Worm (Caenorhabditis elegans): ENCODE data around the gene grsp-2.

grsp-2 gene

ce11 chrIV:8840161-8840765 lies 24.1 kb downstream of the grsp-2 start, which contains the start of the genes T28C6.11 and T11B7.1:
TSS of gene T28C6.11 (minus strand) at chrIV:8840261.
TSS of gene T11B7.1 (plus strand) at chrIV:8840715.
- TF ChIP-seq daf-12 (tag; optimal IDR thresholded peaks at IDR 0.05) = no peak
- no peak for TF ChIP-seq fos-1 (tag; optimal IDR thresholded peaks at IDR 0.05)
- no peak for TF ChIP-seq dmd-6 (GFP tag; IDR thresholded peaks at IDR 0.05)
- TF ChIP-seq spr-3 (GFP tag; optimal IDR thresholded peaks at IDR 0.05) = no peak
- no peak for TF ChIP-seq duxl-1 (tag; optimal IDR thresholded peaks at IDR 0.05; ENCODE audit: poor library complexity)
- no peak for TF ChIP-seq snpc-4 (tag; optimal IDR thresholded peaks at IDR 0.05)
- no peak for TF ChIP-seq lin-38 (GFP tag; IDR thresholded peaks at IDR 0.05)
- no peak for TF ChIP-seq R02D3.7 (tag; optimal IDR thresholded peaks at IDR 0.05)
- TF ChIP-seq fkh-10 (GFP tag; optimal IDR thresholded peaks at IDR 0.05) = no peak
- no peak for TF ChIP-seq mxl-3 (GFP tag; optimal IDR thresholded peaks at IDR 0.05)
- no peak for TF ChIP-seq lim-7 (GFP tag; IDR thresholded peaks at IDR 0.05)
- TF ChIP-seq nhr-25 (tag; optimal IDR thresholded peaks at IDR 0.05; ENCODE audit: borderline replicate concordance, insufficient read depth) = no peak
- TF ChIP-seq cey-2 (tag; optimal IDR thresholded peaks at IDR 0.05; ENCODE audit: borderline replicate concordance, insufficient read depth) = no peak
- TF ChIP-seq ceh-44 (GFP tag; IDR thresholded peaks at IDR 0.05) = no peak
- no peak for TF ChIP-seq D1046.2 (GFP tag; IDR thresholded peaks at IDR 0.05)
- no peak for TF ChIP-seq tag-97 (GFP tag; IDR thresholded peaks at IDR 0.05)
- no peak for TF ChIP-seq pqm-1 (tag; optimal IDR thresholded peaks at IDR 0.05)

DNA sequence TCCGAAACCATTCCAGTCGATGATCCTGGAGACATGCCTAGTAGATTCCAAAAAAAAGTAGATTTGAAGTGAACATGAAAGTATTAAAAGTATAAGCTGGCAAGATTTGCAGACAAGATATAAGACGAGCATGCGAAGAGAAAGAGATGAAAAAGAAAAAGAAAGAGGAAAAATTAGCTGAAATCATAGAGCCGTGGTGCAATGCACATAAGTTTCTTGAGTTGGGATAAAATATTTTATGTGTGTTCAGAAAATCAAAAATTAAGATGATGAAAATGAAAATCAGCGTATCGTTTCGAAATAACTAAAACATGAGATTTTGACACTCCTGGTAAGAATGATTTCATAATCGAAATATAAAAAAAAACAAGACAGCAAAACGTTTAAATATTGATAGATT lies 28.3 kb downstream of the grsp-2 start, which contains the start of gene T11B7.2:
Gene T11B7.2, minus strand, starts transcription at position 101 of the 400 bp plus-strand sequence.
- no peak for TF ChIP-seq spr-1 (tag; optimal IDR thresholded peaks at IDR 0.05)
- no peak for TF ChIP-seq nhr-25 (tag; optimal IDR thresholded peaks at IDR 0.05; ENCODE audit: borderline replicate concordance, insufficient read depth)
- TF ChIP-seq egl-43 (GFP tag; IDR thresholded peaks at IDR 0.05) = no peak
- TF ChIP-seq set-16 (GFP tag; IDR thresholded peaks at IDR 0.05) = no peak

DNA sequence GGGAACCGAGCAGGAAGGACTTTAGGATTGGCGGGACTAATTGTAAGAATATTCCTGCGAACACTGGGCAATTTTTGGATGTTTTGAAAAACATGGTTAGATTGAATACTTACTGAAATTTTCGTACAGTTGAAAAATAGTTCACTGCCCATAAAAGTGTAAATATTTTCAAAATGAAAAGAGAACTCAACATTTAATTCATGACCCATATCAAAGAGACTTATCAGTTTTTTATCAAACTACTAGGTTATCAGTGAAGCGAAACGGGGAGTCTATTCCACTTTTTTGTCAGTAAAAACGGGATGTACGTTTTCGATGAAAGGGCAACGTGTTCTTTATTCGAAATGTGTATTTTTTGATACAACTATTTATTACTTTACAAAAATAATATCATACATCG lies 29.8 kb downstream of the grsp-2 start:
- TF ChIP-seq lin-1 (GFP tag; IDR thresholded peaks at IDR 0.05) = no peak
- TF ChIP-seq fos-1 (tag; optimal IDR thresholded peaks at IDR 0.05) = no peak
- no peak for TF ChIP-seq F44E2.7 (GFP tag; IDR thresholded peaks at IDR 0.05)
- TF ChIP-seq mep-1 (tag; optimal IDR thresholded peaks at IDR 0.05) = no peak
- TF ChIP-seq pha-4 (GFP tag; IDR thresholded peaks at IDR 0.05) = no peak
- no peak for TF ChIP-seq pha-4 (tag; optimal IDR thresholded peaks at IDR 0.05)
- no peak for TF ChIP-seq daf-16 (GFP tag; optimal IDR thresholded peaks at IDR 0.05)
- peak; percentile 56 for TF ChIP-seq daf-16 (tag; optimal IDR thresholded peaks at IDR 0.05)
- no peak for TF ChIP-seq lim-7 (GFP tag; IDR thresholded peaks at IDR 0.05)
- TF ChIP-seq attf-4 (tag; optimal IDR thresholded peaks at IDR 0.05) = no peak
- no peak for TF ChIP-seq zip-11 (GFP tag; IDR thresholded peaks at IDR 0.05)
- TF ChIP-seq saeg-2 (GFP tag; IDR thresholded peaks at IDR 0.05) = no peak
- no peak for TF ChIP-seq spr-1 (tag; optimal IDR thresholded peaks at IDR 0.05)
- TF ChIP-seq nhr-76 (tag; optimal IDR thresholded peaks at IDR 0.05) = no peak
- TF ChIP-seq Y105C5A.15 (GFP tag; IDR thresholded peaks at IDR 0.05) = no peak
- no peak for TF ChIP-seq lin-38 (GFP tag; IDR thresholded peaks at IDR 0.05)
- peak; percentile 5 for TF ChIP-seq T20F7.1 (GFP tag; optimal IDR thresholded peaks at IDR 0.05)
- TF ChIP-seq hlh-11 (tag; optimal IDR thresholded peaks at IDR 0.05) = peak; percentile 36
- TF ChIP-seq egl-27 (tag; optimal IDR thresholded peaks at IDR 0.05) = no peak
- TF ChIP-seq daf-19 (GFP tag; conservative IDR thresholded peaks at IDR 0.05) = no peak
- no peak for TF ChIP-seq hif-1 (tag; optimal IDR thresholded peaks at IDR 0.05)
- no peak for TF ChIP-seq ceh-32 (tag; optimal IDR thresholded peaks at IDR 0.05; ENCODE audit: poor library complexity)
- no peak for TF ChIP-seq zag-1 (tag; optimal IDR thresholded peaks at IDR 0.05)
- TF ChIP-seq dmd-6 (GFP tag; IDR thresholded peaks at IDR 0.05) = peak; percentile 39; the same call in 1 of the 2 replicates
- no peak for TF ChIP-seq spr-3 (GFP tag; optimal IDR thresholded peaks at IDR 0.05)
- no peak for TF ChIP-seq skn-1 (tag; optimal IDR thresholded peaks at IDR 0.05)
- TF ChIP-seq T26A8.4 (GFP tag; IDR thresholded peaks at IDR 0.05) = no peak
- peak; percentile 62 for TF ChIP-seq nhr-28 (tag; optimal IDR thresholded peaks at IDR 0.05)
- no peak for TF ChIP-seq D1046.2 (GFP tag; IDR thresholded peaks at IDR 0.05)
- no peak for TF ChIP-seq unc-39 (tag; optimal IDR thresholded peaks at IDR 0.05)
- TF ChIP-seq pqm-1 (tag; optimal IDR thresholded peaks at IDR 0.05) = peak; percentile 94
- TF ChIP-seq nhr-77 (tag; optimal IDR thresholded peaks at IDR 0.05) = no peak
- no peak for TF ChIP-seq lin-15B (tag; optimal IDR thresholded peaks at IDR 0.05)
- TF ChIP-seq ZK337.2 (GFP tag; IDR thresholded peaks at IDR 0.05) = no peak
- TF ChIP-seq dve-1 (tag; optimal IDR thresholded peaks at IDR 0.05; ENCODE audit: insufficient read depth) = peak; percentile 32

Measured in whole organism, L4 larva.